Worm (Caenorhabditis elegans): Measurements from ENCODE around the gene math-13.

math-13 gene

DNA sequence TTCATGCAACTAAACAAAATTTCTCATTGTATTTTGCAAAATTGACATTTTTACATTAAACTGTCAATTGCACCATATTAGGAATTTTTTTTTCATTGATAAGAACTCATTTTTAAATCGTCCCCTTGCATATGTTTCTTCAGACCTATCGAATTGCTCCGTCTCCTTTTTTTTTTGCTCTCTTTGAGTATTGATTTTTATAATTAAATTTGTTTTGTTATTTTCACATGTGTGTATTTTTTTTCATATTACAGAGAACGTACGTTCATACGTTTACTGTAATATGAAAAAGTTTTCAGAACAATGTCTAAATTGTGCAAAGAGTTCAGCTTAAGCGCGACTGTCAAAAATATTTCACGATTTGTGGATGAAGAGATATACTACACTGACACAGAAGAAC is 6.6 kb upstream of the math-13 start, which contains the start of gene math-14:
Gene math-14 (plus strand): TSS at position 301 of the 400 bp plus-strand sequence.
- TF ChIP-seq unc-62 (GFP tag; optimal IDR thresholded peaks at IDR 0.05): no peak

DNA sequence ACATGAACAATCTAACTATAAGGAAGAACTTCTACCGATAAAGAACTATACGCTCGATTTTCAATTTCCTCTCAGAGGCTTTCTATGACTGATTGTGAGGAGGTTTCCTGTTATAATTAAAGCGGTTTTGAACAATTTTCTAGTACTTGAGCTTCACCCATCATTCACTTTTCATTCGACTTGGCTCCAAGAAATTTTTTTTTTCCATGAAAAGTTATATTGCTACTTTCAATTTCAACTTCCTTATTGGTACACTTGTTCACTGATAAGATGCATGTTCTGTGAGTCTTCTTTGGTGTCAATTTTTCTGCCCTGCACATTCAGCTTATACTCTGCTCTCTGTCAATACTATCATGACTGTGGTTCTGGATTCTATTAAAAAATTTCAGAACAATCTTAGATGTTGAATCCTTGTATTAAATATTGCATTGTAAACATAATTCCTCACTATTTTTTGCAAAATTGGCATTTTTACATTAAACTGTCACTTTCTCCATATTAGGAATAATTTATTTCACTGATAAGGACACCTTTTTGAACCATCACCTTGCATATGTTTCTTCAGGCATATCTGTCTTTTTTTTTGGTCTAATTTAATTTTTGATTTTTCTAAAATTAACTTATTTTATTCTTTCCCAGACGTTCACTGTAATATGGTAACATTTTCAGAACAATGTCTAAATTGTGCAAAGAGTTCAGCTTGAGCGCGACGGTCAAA is 4.7 kb upstream of the math-13 start, which contains the start of gene math-10:
Gene math-10 (plus strand): TSS at position 668 of the 718 bp plus-strand sequence.
- no peak for TF ChIP-seq unc-62 (GFP tag; optimal IDR thresholded peaks at IDR 0.05)

DNA sequence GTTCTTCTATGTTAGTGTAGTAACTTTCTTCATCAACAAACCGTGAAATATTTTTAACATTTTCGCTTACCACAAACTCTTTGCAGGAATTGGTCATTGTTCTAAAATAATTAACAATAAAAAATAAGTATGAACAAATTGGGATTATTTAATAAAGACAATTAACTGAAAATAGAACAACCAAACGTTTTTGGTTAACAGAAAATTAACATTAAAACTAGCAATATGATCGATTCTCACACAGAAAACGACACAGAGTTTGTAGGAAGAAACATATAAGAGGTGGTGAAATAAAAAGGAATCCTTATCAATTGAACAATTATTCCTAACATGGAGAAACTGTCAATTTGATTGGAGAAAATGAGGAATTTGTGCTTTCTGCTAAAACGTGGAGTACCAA is 2.9 kb downstream of the math-13 start, which contains the start of gene math-16:
Gene math-16 (minus strand): TSS at position 101 of the 400 bp plus-strand sequence.
- TF ChIP-seq unc-62 (GFP tag; optimal IDR thresholded peaks at IDR 0.05): no peak

DNA sequence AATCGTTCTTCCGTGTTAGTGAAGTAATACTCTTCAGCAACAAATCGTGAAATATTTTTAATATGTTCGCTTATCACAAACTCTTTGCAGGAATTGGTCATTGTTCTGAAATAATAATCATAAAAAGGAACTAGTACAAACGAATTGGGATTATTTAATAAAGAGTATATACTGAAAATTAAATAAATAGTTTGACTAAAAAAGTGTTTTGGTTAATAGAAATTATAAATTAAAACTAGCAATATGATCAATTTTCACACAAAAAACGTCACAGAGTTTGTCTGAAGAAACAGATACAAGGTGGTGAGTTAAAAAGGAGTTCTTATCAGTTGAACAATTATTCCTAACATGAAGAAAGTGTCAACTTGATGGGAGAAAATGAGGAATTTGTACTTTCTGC is 6.9 kb downstream of the math-13 start, which contains the start of gene math-5:
Gene math-5 (minus strand): TSS at position 101 of the 400 bp plus-strand sequence.
- no peak for TF ChIP-seq unc-62 (GFP tag; optimal IDR thresholded peaks at IDR 0.05)

DNA sequence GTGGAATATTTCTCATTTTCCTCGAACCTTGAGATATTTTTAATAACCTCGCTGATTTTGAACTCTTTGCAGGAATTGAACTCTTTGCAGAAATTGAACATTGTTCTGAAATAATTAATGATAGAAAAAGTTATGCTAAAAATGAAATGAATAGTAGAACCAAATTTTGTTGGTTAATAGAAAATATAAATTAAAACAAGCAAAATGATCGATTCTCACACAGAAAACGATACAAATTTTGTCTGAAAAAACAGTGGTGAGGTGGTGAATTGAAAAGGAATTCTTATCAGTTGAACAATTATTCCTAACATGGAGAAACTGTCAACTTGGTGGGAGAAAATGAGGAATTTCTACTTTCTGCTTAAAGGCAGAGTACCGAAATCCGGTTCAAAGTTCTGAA is 8.9 kb downstream of the math-13 start, which contains the start of gene math-6:
Gene math-6 (minus strand): TSS at position 101 of the 400 bp plus-strand sequence.
- TF ChIP-seq unc-62 (GFP tag; optimal IDR thresholded peaks at IDR 0.05): no peak

DNA sequence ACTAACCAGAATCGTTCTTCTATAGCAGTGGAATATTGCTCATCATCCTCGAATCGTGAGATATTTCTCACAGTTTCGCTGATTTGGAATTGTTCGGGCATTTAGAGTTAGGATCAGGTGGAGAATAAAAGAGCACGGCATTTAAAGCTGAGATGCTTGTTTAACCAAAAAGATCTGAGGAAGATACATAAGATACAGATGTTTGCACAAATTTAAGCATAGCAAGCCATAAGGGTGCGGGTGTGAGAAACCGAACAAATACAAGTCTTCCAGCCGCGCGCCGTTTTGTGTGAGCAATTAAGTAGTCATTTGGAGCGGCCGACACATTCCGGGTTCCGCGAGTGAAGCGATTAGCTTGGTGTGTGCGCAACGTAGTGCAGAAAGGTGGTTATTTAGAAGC is 10.6 kb downstream of the math-13 start, which contains the start of gene math-7:
Gene math-7 (minus strand): TSS at position 101 of the 400 bp plus-strand sequence.
- no peak for TF ChIP-seq unc-62 (GFP tag; optimal IDR thresholded peaks at IDR 0.05)

DNA sequence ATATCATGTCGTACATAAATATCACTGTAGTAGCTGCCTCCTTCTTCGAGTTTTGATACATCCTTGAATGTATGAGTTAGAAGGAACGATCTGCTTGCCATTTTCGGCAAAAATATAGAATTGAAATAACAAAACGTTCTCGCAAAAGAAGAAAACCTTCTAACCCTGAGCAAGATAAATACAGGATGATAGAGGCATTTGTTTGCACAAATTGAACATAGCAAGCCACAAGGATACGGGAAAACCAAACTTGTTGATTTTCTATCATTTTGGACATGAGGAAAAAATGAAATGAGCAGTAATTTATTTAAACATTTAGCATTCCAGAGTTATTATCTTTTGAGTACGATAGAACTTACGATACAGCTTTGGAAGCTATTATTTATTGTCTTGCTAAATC is 13.3 kb downstream of the math-13 start, which contains the start of gene math-8:
Gene math-8 (minus strand): TSS at position 101 of the 400 bp plus-strand sequence.
- no peak for TF ChIP-seq unc-62 (GFP tag; optimal IDR thresholded peaks at IDR 0.05)

DNA sequence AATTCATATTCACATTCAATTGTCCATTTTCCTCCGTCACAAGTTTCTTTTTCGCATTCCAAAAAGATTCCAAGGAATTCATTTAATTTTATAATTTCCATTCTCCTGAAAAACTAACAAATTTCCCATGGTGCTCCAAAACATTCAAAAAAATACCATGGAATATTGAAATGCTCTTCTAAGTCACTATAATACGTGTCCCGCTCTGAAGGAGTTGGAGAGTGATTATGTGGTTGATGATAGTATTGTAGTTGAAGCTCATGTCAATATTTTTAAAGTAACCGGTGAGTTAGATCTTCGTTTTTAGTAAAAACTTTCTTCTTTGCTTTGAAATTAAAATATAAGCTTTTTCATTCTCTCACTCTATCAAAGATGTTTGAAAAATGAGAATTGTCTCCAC is 14.9 kb downstream of the math-13 start, which contains the start of gene math-9:
Gene math-9 (minus strand): TSS at position 101 of the 400 bp plus-strand sequence.
- no peak for TF ChIP-seq unc-62 (GFP tag; optimal IDR thresholded peaks at IDR 0.05)

DNA sequence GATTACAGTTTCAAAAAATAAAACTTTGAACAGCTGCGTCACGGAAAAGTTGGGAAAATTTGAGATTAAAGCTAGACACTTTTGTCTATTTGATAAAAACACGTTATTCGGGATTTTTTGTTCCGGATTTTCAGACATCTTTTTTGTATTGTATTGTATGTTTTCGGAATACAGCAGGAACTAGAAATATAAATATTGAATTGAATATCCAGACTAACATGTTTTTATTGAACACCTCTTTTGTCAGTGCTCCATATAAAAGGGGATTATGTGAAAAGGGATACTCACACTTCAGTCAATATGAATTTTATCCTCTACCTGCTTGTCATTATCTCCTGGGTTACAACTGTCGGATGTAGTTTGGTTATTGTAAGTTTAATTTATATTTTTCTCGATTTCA is 18.2 kb downstream of the math-13 start, which contains the start of gene C16C4.1:
Gene C16C4.1 (plus strand): TSS at position 301 of the 400 bp plus-strand sequence.
- TF ChIP-seq unc-62 (GFP tag; optimal IDR thresholded peaks at IDR 0.05): no peak

DNA sequence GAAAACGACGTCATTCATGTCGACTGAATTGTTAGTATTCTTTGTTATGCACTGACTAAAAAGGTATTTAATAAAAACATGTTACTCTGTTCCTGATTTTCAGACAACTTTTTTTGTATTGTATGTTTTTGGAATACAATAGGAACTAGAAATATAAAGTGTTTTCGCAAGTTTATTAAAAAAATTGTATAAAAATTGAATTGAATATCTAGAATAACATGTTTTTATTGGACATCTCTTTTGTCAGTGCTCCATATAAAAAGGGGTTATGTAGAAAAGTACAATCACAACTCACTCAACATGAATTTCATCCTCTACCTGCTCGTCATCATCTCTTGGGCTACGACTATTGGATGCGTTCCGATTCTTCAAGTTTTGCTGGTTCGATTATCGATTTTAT is 19.5 kb downstream of the math-13 start, which contains the start of gene C46F9.5:
Gene C46F9.5 (plus strand): TSS at position 301 of the 400 bp plus-strand sequence.
- no peak for TF ChIP-seq unc-62 (GFP tag; optimal IDR thresholded peaks at IDR 0.05)

DNA sequence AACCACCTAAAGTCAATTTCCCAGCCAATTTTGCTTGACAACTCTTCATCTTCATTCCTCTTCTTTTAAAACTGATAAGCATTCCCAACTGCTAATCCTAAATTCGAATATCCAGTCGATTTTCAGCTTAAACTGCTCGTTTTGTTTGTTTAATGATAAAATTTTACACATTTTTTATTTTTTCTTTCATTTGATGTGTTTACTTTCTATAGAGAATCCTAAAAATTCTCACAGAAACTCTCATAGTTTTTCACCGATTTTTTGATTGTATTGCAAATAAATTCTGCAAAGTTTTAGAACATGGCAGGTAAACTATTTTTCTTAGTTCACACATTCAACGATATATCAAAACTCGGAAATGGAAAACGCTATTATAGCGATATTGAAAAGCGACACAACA is 20.0 kb downstream of the math-13 start, which contains the start of gene math-25:
Gene math-25 (plus strand): TSS at position 301 of the 400 bp plus-strand sequence.
- TF ChIP-seq unc-62 (GFP tag; optimal IDR thresholded peaks at IDR 0.05): no peak

DNA sequence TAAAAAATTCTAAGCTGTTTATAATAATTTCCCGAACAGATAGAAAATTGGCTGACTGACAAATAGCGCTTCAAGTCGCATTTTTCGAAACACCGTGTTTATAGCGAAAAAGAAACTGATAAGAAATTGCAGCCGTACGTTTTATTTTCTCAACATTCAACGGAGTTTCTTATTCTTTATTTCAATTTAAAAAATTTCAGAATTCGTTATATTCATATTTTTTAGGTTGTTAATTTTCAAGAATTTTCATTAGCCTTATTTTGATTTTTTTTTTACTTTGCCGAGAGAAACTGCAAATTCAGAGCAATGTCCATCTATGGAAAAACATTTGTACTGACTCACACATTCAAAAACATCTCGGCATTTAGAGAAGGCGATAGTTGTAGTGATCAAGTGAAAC is 22.2 kb downstream of the math-13 start, which contains the start of gene C46F9.6:
Gene C46F9.6 (plus strand): TSS at position 301 of the 400 bp plus-strand sequence.
- TF ChIP-seq unc-62 (GFP tag; optimal IDR thresholded peaks at IDR 0.05): no peak

DNA sequence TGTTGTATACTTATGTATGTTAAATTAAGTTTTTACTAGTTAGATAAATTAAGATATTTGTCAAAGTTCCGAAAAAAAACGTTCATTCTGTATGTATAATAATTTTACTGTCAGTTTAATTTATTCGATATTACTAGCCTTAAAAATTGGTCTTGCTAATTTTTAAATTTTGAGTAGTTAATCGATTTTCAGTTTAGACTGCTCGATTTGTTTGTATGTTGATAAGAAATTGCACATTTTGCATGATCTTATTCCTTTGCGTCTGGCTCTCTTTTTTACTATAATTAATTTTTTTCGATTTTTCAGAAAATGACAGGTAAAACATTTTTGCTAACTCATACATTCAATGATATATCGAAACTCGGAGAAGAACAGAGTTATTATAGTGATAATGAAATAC is 24.2 kb downstream of the math-13 start, which contains the start of gene math-24:
Gene math-24 (plus strand): TSS at position 301 of the 400 bp plus-strand sequence.
- TF ChIP-seq unc-62 (GFP tag; optimal IDR thresholded peaks at IDR 0.05): no peak

DNA sequence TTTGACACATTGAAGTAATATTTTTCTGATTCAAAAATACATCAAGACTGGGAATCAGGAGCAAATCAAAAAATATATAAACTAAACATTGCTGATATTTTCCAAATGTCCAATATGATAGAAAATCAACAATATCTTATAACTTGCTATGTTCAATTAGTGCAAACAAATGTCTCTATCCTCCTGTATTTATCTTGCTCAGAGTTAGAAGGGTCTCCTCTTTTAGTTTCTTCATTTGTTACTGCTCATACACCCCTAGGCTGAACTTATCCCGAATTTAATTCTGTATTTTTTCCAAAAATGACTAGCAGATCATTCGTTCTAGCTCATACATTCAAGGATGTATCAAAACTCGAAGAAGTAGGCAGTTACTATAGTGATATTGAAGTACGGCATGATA is 26.2 kb downstream of the math-13 start, which contains the start of gene math-23:
Gene math-23 (plus strand): TSS at position 301 of the 400 bp plus-strand sequence.
- no peak for TF ChIP-seq unc-62 (GFP tag; optimal IDR thresholded peaks at IDR 0.05)

DNA sequence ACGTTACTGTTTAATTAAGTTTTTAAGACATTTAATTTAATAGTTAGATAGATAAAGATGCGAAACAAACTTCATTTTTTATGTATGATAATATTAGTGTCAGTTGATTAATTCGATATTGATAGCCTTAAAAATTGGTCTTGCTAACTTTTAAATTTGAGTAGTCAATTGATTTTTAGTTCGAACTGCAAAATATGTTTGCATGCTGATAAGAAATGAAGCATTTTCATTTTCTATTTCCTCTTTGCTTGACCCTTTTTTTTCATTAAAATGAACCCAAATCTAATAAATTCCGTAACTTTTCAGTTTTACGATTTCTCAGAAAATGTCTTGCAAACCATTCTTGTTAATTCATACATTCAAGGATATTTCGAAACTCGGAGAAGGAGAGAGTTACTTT is 29.3 kb downstream of the math-13 start, which contains the start of gene math-22:
Gene math-22 (plus strand): TSS at position 301 of the 400 bp plus-strand sequence.
- TF ChIP-seq unc-62 (GFP tag; optimal IDR thresholded peaks at IDR 0.05): no peak

DNA sequence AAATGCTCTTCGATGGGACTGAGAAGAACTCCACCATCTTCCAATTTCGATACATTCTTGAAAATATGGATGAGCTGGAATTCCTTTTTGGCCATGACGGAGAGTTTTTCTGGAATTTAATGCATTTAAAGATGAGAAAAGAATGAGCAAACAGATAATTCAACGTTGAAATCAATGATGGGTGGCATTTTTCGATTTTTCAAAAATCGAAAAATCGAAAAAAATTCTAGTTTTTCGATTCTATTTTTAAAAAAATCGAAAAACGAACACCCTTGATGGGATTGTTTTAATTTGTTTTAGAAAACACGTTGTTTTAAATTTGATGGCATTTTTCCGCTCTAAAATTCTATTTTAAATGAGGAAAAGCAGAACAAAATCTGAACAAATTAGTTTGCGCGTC is 37.0 kb downstream of the math-13 start, which contains the start of gene math-31:
Gene math-31 (minus strand): TSS at position 101 of the 400 bp plus-strand sequence.
- no peak for TF ChIP-seq unc-62 (GFP tag; optimal IDR thresholded peaks at IDR 0.05)

Data from whole organism, dauer.